Worm (Caenorhabditis elegans) whole organism, late embryonic: ENCODE results near the gene T05A8.6.

Experiments
- ama-1 ChIP-seq: fragments of 150-350 bp; optimal IDR thresholded peaks from 2 replicates; lab custom pipeline; 2014
- dmd-4 ChIP-seq: sonication (generic microtip); optimal IDR thresholded peaks from 2 replicates; lab custom pipeline; 2016; ENCODE audit warnings: borderline replicate concordance, missing genetic modification characterization, missing compliant biosample characterization
- ets-4 ChIP-seq: sonication (generic microtip); optimal IDR thresholded peaks from 2 replicates; lab custom pipeline; 2016; ENCODE audit warnings: missing genetic modification characterization, missing compliant biosample characterization
- hlh-13 ChIP-seq: fragments of 200-800 bp; sonication (Bioruptor generic); optimal IDR thresholded peaks from 2 replicates; lab custom pipeline; 2018; ENCODE audit warnings: mild to moderate bottlenecking, missing genetic modification characterization, missing compliant biosample characterization
- hlh-8 ChIP-seq: sonication (generic microtip); optimal IDR thresholded peaks from 2 replicates; lab custom pipeline; 2016; ENCODE audit warnings: missing genotype, missing genetic modification characterization, missing compliant biosample characterization
- odd-2 ChIP-seq: sonication (generic microtip); optimal IDR thresholded peaks from 2 replicates; lab custom pipeline; 2017; ENCODE audit warnings: antibody characterized with exemption, mild to moderate bottlenecking, missing genetic modification characterization, missing compliant biosample characterization
- rnt-1 ChIP-seq: sonication (generic microtip); optimal IDR thresholded peaks from 2 replicates; lab custom pipeline; 2016; ENCODE audit warnings: missing genetic modification characterization, missing compliant biosample characterization
- syd-9 ChIP-seq: sonication (generic microtip); optimal IDR thresholded peaks from 2 replicates; lab custom pipeline; 2016; ENCODE audit warnings: mild to moderate bottlenecking, missing genetic modification characterization, moderate library complexity, missing compliant biosample characterization
- tbx-7 ChIP-seq: sonication (generic microtip); optimal IDR thresholded peaks from 2 replicates; lab custom pipeline; 2016; ENCODE audit warnings: missing genotype, missing genetic modification characterization, missing compliant biosample characterization
- ttx-3 ChIP-seq: sonication (generic microtip); optimal IDR thresholded peaks from 2 replicates; lab custom pipeline; 2016; ENCODE audit warnings: missing genetic modification reagents, missing genetic modification characterization, missing compliant biosample characterization
- zip-5 ChIP-seq: sonication (generic microtip); optimal IDR thresholded peaks from 2 replicates; lab custom pipeline; 2016; ENCODE audit warnings: missing genetic modification characterization, missing compliant biosample characterization

DNA sequence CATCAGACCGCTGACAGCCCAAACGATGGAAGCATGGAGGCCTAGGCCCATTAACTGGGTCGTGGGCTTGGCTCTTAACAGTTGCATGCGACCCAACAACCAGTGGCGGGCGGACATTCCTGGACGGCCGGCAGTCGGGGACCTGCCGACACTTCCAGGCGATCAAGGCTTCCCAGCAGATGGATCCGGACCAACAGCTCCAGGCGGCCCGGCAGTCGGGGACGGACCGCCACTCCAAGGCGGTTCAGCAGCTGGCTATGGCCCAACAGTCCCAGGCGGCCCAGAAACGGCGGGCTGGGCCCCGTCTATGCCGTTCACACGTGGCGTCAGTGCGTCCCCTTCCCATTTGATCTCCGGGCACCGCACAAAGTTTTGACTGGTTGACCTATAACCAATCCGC is 1.9 kb upstream of the T05A8.6 start:
- TF ChIP-seq tbx-7 (tag; lab: Kevin White, UChicago) (no peak), dmd-4 (tag; lab: Kevin White, UChicago) (no peak), odd-2 (tag; lab: Kevin White, UChicago) (no peak), syd-9 (no peak), hlh-13 (no peak), ttx-3 (tag; lab: Kevin White, UChicago) (no peak), ets-4 (no peak), zip-5 (no peak), hlh-8 (tag; lab: Kevin White, UChicago) (no peak), rnt-1 (tag; lab: Kevin White, UChicago) (no peak), ama-1 (lab: Kevin White, UChicago) (no peak)
